Worm (Caenorhabditis elegans): ENCODE results near the gene del-2.

DNA sequence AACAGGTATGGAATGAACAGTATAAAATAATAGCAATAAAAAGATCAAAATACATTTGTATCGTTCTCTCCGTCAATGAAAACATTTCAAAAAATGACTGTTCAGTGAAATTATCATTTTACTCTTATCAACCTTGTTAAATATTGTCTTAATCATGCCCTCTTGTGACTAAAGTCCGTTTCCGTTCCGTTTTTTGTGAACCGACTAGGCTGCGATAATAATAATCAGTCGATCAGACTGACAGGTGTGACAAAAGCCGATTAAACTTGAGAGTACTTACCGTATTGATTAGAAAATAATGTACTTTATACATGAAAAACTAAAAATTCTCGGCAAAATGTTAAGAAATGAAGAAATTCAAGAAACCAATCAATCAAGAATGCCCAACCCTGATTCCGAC lies 40.7 kb upstream of the del-2 start, which contains the start of gene ins-7:
- TF ChIP-seq T23F11.4 (GFP tag; optimal IDR thresholded peaks at IDR 0.05), result no peak
- TF ChIP-seq C38D4.7 (GFP tag; optimal IDR thresholded peaks at IDR 0.05), result no peak
- no peak for TF ChIP-seq ceh-24 (tag; optimal IDR thresholded peaks at IDR 0.05)
- TF ChIP-seq ets-4 (tag; optimal IDR thresholded peaks at IDR 0.05), result no peak
- no peak for TF ChIP-seq lim-6 (tag; optimal IDR thresholded peaks at IDR 0.05)
